Fruit fly (Drosophila melanogaster) S2 (cell line): Measurements from ENCODE around the gene CG13623.

ENCODE experiments used
- CG8478 ChIP-seq: fragments of >200 bp; optimal IDR thresholded peaks from 2 replicates; lab custom pipeline; 2018
- CTCF ChIP-seq, 2 experiments: fragments of >200 bp; optimal IDR thresholded peaks; 2 replicates each; lab custom pipeline; 2018

dm6 chr3R:24564191-24564798, 33.9 kb upstream of the CG13623 start:
- no peak for TF ChIP-seq CG8478 (lab: Kevin White, UChicago)
- TF ChIP-seq CTCF (optimal IDR thresholded peaks at IDR 0.05; lab: Kevin White, UChicago) = no peak
